Worm (Caenorhabditis elegans): ENCODE measurements around the gene F20D1.3.

- TF ChIP-seq unc-39 (tag; optimal IDR thresholded peaks at IDR 0.05) (no peak), nhr-237 (tag; optimal IDR thresholded peaks at IDR 0.05) (no peak)
These were observed 17.5 kb upstream of the F20D1.3 start for ce11 chrX:14958401-14958800.

Data from whole organism, mixed stage, embryonic.